Worm (Caenorhabditis elegans) whole organism, L1 larva: Measurements from ENCODE around the gene Y104H12D.2.

Experiments used
- C04F5.9 ChIP-seq: sonication (generic microtip); optimal IDR thresholded peaks from 2 replicates; lab custom pipeline; 2016; ENCODE audit warnings: missing genetic modification characterization, missing compliant biosample characterization
- C34B4.2 ChIP-seq: sonication (generic microtip); optimal IDR thresholded peaks from 2 replicates; lab custom pipeline; 2017; ENCODE audit warnings: mild to moderate bottlenecking, missing genetic modification characterization, missing compliant biosample characterization
- F16B12.6 ChIP-seq: fragments of 150-350 bp; optimal IDR thresholded peaks from 2 replicates; lab custom pipeline; 2014; ENCODE audit warnings: missing biosample characterization, missing genetic modification characterization
- Y116A8C.19 ChIP-seq: sonication (generic microtip); optimal IDR thresholded peaks from 2 replicates; lab custom pipeline; 2016; ENCODE audit warnings: missing compliant biosample characterization, missing genetic modification characterization, borderline replicate concordance
- aly-2 ChIP-seq: fragments of 150-350 bp; optimal IDR thresholded peaks from 2 replicates; lab custom pipeline; 2014; ENCODE audit warnings: missing biosample characterization, missing genetic modification characterization
- ama-1 ChIP-seq: fragments of 150-350 bp; optimal IDR thresholded peaks from 2 replicates; lab custom pipeline; 2014
- blmp-1 ChIP-seq: fragments of 150-350 bp; optimal IDR thresholded peaks from 2 replicates; lab custom pipeline; 2014; ENCODE audit warnings: missing biosample characterization, missing genetic modification characterization
- ceh-82 ChIP-seq, 3 experiments: fragments of 150-350 bp in 1 of 3; sonication (generic microtip) in 2 of 3; optimal IDR thresholded peaks; 2 replicates each; lab custom pipeline; 2014 to 2017; ENCODE audit warnings: missing biosample characterization in 3 of 3, missing genetic modification characterization in 3 of 3
- ces-1 ChIP-seq: fragments of 150-350 bp; optimal IDR thresholded peaks from 2 replicates; lab custom pipeline; 2014; ENCODE audit warnings: missing biosample characterization, missing genetic modification reagents, missing genetic modification characterization
- dpl-1 ChIP-seq, 3 experiments: fragments of 150-350 bp in 2 of 3; sonication (generic microtip) in 1 of 3; optimal IDR thresholded peaks; 2 replicates each; lab custom pipeline; 2014 to 2017; ENCODE audit warnings: missing biosample characterization in 3 of 3, missing genetic modification characterization in 3 of 3, missing genetic modification reagents in 3 of 3
- dsc-1 ChIP-seq: sonication (generic microtip); optimal IDR thresholded peaks from 2 replicates; lab custom pipeline; 2016; ENCODE audit warnings: mild to moderate bottlenecking, missing genetic modification characterization, missing compliant biosample characterization
- efl-1 ChIP-seq, 4 experiments: fragments of 150-350 bp; optimal IDR thresholded peaks in 3 of 4; peaks in 1 of 4; 1 replicate in 1 of 4; 2 replicates in 3 of 4; lab custom pipeline; 2014; ENCODE audit warnings: missing biosample characterization in 2 of 4, missing genetic modification characterization in 2 of 4, missing genetic modification reagents in 2 of 4
- efl-3 ChIP-seq: fragments of 200-800 bp; sonication (Bioruptor generic); optimal IDR thresholded peaks from 2 replicates; lab custom pipeline; 2018; ENCODE audit warnings: mild to moderate bottlenecking, missing genetic modification characterization, missing compliant biosample characterization
- elt-2 ChIP-seq: sonication (generic microtip); optimal IDR thresholded peaks from 2 replicates; lab custom pipeline; 2016; ENCODE audit warnings: missing genetic modification characterization, mild to moderate bottlenecking, inconsistent platforms, missing compliant biosample characterization, missing genetic modification reagents
- elt-3 ChIP-seq, 6 experiments: fragments of 150-350 bp in 1 of 6; sonication (generic microtip); optimal IDR thresholded peaks; 2 replicates each; lab custom pipeline; 2017 to 2018; ENCODE audit warnings: missing biosample characterization in 6 of 6, missing genetic modification characterization in 6 of 6, inconsistent platforms in 1 of 6
- fkh-10 ChIP-seq: sonication (generic microtip); optimal IDR thresholded peaks from 2 replicates; lab custom pipeline; 2017; ENCODE audit warnings: missing biosample characterization, missing genetic modification reagents, missing genetic modification characterization
- fkh-4 ChIP-seq: sonication (generic microtip); optimal IDR thresholded peaks from 2 replicates; lab custom pipeline; 2016; ENCODE audit warnings: missing compliant biosample characterization, missing genetic modification characterization, borderline replicate concordance
- fkh-8 ChIP-seq: sonication (generic microtip); optimal IDR thresholded peaks from 2 replicates; lab custom pipeline; 2016; ENCODE audit warnings: mild to moderate bottlenecking, missing genetic modification characterization, missing compliant biosample characterization
- hlh-17 ChIP-seq: fragments of 200-800 bp; sonication (Bioruptor generic); optimal IDR thresholded peaks from 2 replicates; lab custom pipeline; 2018; ENCODE audit warnings: missing genetic modification characterization, mild to moderate bottlenecking, missing compliant biosample characterization, moderate library complexity, borderline replicate concordance
- hpl-2 ChIP-seq: fragments of 150-350 bp; optimal IDR thresholded peaks from 2 replicates; lab custom pipeline; 2014; ENCODE audit warnings: missing biosample characterization, missing genetic modification reagents, missing genetic modification characterization
- irx-1 ChIP-seq: sonication (generic microtip); optimal IDR thresholded peaks from 2 replicates; lab custom pipeline; 2016; ENCODE audit warnings: missing genetic modification characterization, missing compliant biosample characterization
- isw-1 ChIP-seq: fragments of 200-800 bp; sonication (Bioruptor generic); IDR thresholded peaks from 2 replicates; pipeline ENCODE4 v1.3.6; 2022; ENCODE audit warnings: missing genetic modification characterization, missing compliant biosample characterization
- jun-1 ChIP-seq: fragments of 150-350 bp; optimal IDR thresholded peaks from 2 replicates; lab custom pipeline; 2014; ENCODE audit warnings: missing biosample characterization, missing genetic modification reagents, missing genetic modification characterization
- lin-14 ChIP-seq: fragments of 200-800 bp; sonication (Bioruptor generic); optimal IDR thresholded peaks from 2 replicates; lab custom pipeline; 2018; ENCODE audit warnings: mild to moderate bottlenecking, missing genetic modification characterization, moderate library complexity, missing compliant biosample characterization
- lin-15B ChIP-seq: fragments of 150-350 bp; sonication (generic microtip); optimal IDR thresholded peaks from 3 replicates; lab custom pipeline; 2014; ENCODE audit warnings: missing biosample characterization, missing genetic modification characterization
- lin-39 ChIP-seq: fragments of 150-350 bp; optimal IDR thresholded peaks from 2 replicates; lab custom pipeline; 2014; ENCODE audit warnings: missing biosample characterization, missing genetic modification reagents, missing genetic modification characterization
- lir-3 ChIP-seq: sonication (generic microtip); optimal IDR thresholded peaks from 2 replicates; lab custom pipeline; 2016; ENCODE audit warnings: mild to moderate bottlenecking, missing genetic modification characterization, moderate library complexity, missing compliant biosample characterization; ENCODE audit not compliant: poor library complexity
- lsy-2 ChIP-seq, 2 experiments: fragments of 150-350 bp; optimal IDR thresholded peaks; 2 replicates each; lab custom pipeline; 2014; ENCODE audit warnings: missing biosample characterization in 2 of 2, missing genetic modification characterization in 2 of 2
- mef-2 ChIP-seq: fragments of 150-350 bp; optimal IDR thresholded peaks from 2 replicates; lab custom pipeline; 2014; ENCODE audit warnings: missing biosample characterization, missing genetic modification characterization
- mep-1 ChIP-seq: fragments of 150-350 bp; optimal IDR thresholded peaks from 2 replicates; lab custom pipeline; 2014; ENCODE audit warnings: missing biosample characterization, missing genetic modification characterization
- nhr-11 ChIP-seq: fragments of 150-350 bp; optimal IDR thresholded peaks from 2 replicates; lab custom pipeline; 2014; ENCODE audit warnings: missing biosample characterization, missing genetic modification characterization
- nhr-12 ChIP-seq: sonication (generic microtip); optimal IDR thresholded peaks from 2 replicates; lab custom pipeline; 2017; ENCODE audit warnings: missing biosample characterization, missing genetic modification characterization
- nhr-19 ChIP-seq: fragments of 200-800 bp; sonication (Bioruptor generic); conservative IDR thresholded peaks from 2 replicates; pipeline ENCODE4 v1.3.6; 2022; ENCODE audit warnings: missing genetic modification characterization, missing compliant biosample characterization
- nhr-237 ChIP-seq: fragments of 150-350 bp; optimal IDR thresholded peaks from 2 replicates; lab custom pipeline; 2014; ENCODE audit warnings: missing biosample characterization, missing genetic modification characterization
- nhr-47 ChIP-seq: sonication (generic microtip); optimal IDR thresholded peaks from 2 replicates; lab custom pipeline; 2016; ENCODE audit warnings: mild to moderate bottlenecking, missing genetic modification characterization, moderate library complexity, missing compliant biosample characterization
- nhr-77 ChIP-seq: fragments of 150-350 bp; optimal IDR thresholded peaks from 2 replicates; lab custom pipeline; 2014; ENCODE audit warnings: missing biosample characterization, missing genetic modification characterization
- skn-1 ChIP-seq: fragments of 150-350 bp; optimal IDR thresholded peaks from 2 replicates; lab custom pipeline; 2014; ENCODE audit warnings: missing biosample characterization, missing genetic modification characterization
- snpc-4 ChIP-seq: fragments of 150-350 bp; optimal IDR thresholded peaks from 2 replicates; lab custom pipeline; 2014; ENCODE audit warnings: missing biosample characterization, missing genetic modification characterization
- sup-37 ChIP-seq: fragments of 200-800 bp; sonication (Bioruptor generic); optimal IDR thresholded peaks from 2 replicates; lab custom pipeline; 2018; ENCODE audit warnings: mild to moderate bottlenecking, missing genetic modification characterization, missing compliant biosample characterization
- swsn-7 ChIP-seq: sonication (generic microtip); optimal IDR thresholded peaks from 2 replicates; lab custom pipeline; 2016; ENCODE audit warnings: missing genetic modification characterization, missing compliant biosample characterization
- tbx-2 ChIP-seq: sonication (generic microtip); optimal IDR thresholded peaks from 2 replicates; lab custom pipeline; 2016; ENCODE audit warnings: missing genetic modification characterization, missing compliant biosample characterization
- tlp-1 ChIP-seq: fragments of 150-350 bp; optimal IDR thresholded peaks from 2 replicates; lab custom pipeline; 2014; ENCODE audit warnings: missing biosample characterization, missing genetic modification characterization
- unc-130 ChIP-seq: fragments of 150-350 bp; optimal IDR thresholded peaks from 2 replicates; lab custom pipeline; 2017; ENCODE audit warnings: missing biosample characterization, missing genetic modification characterization, inconsistent platforms
- unc-98 ChIP-seq: fragments of 200-800 bp; sonication (Bioruptor generic); IDR thresholded peaks from 2 replicates; pipeline ENCODE4 v1.3.6; 2022; ENCODE audit warnings: missing genetic modification characterization, missing compliant biosample characterization
- xbp-1 ChIP-seq: sonication (generic microtip); optimal IDR thresholded peaks from 2 replicates; lab custom pipeline; 2016; ENCODE audit warnings: missing genetic modification characterization, missing compliant biosample characterization
- zag-1 ChIP-seq: fragments of 150-350 bp; optimal IDR thresholded peaks from 2 replicates; lab custom pipeline; 2014; ENCODE audit warnings: missing biosample characterization, missing genetic modification characterization

The Y104H12D.2 gene

ce11 chrIV:1209813-1210212, 32.0 kb downstream of the Y104H12D.2 start:
- TF ChIP-seq mef-2 (tag; lab: Kevin White, UChicago) (no peak), C04F5.9 (no peak), fkh-4 (tag; lab: Kevin White, UChicago) (no peak), skn-1 (tag; lab: Kevin White, UChicago) (no peak), lin-39 (tag; lab: Kevin White, UChicago) (no peak), mep-1 (tag; lab: Kevin White, UChicago) (no peak), lsy-2 (tag; optimal IDR thresholded peaks at IDR 0.05; lab: Kevin White, UChicago) (no peak)

ce11 chrIV:1211902-1212301, 34.1 kb downstream of the Y104H12D.2 start:
- TF ChIP-seq fkh-10 (GFP tag; lab: Kevin White, UChicago) (no peak), tlp-1 (tag; lab: Kevin White, UChicago) (no peak), sup-37 (no peak), C34B4.2 (tag; lab: Kevin White, UChicago) (no peak), Y116A8C.19 (tag; lab: Kevin White, UChicago) (no peak), xbp-1 (tag; lab: Kevin White, UChicago) (no peak), nhr-19 (GFP tag; lab: Robert Waterston, UW) (no peak), efl-1 (optimal IDR thresholded peaks at IDR 0.05; lab: Kevin White, UChicago) (no peak), efl-1 (GFP tag; optimal IDR thresholded peaks at IDR 0.05 in 1 of 2; lab: Kevin White, UChicago) (peak in 1 of 2 experiments; percentile 27), elt-2 (tag; lab: Kevin White, UChicago) (peak; percentile 42), snpc-4 (tag; lab: Kevin White, UChicago) (peak; percentile 52), F16B12.6 (tag; lab: Kevin White, UChicago) (no peak)

ce11 chrIV:1212357-1212756, 34.5 kb downstream of the Y104H12D.2 start:
- TF ChIP-seq tbx-2 = no peak
- peak; percentile 36 for TF ChIP-seq lin-14 (GFP tag; lab: Kevin White, UChicago)
- peak; percentile 1 for TF ChIP-seq fkh-10 (GFP tag; lab: Kevin White, UChicago)

ce11 chrIV:1213192-1213591, 35.4 kb downstream of the Y104H12D.2 start:
- TF ChIP-seq elt-3 (tag; optimal IDR thresholded peaks at IDR 0.05; lab: Kevin White, UChicago) (no peak), ceh-82 (tag; optimal IDR thresholded peaks at IDR 0.05; lab: Kevin White, UChicago) (peak in 1 of 3 experiments; percentile 39), sup-37 (no peak), zag-1 (tag; lab: Kevin White, UChicago) (no peak), C34B4.2 (tag; lab: Kevin White, UChicago) (no peak), elt-2 (tag; lab: Kevin White, UChicago) (no peak), nhr-77 (tag; lab: Kevin White, UChicago) (no peak), ces-1 (no peak), nhr-47 (tag; lab: Kevin White, UChicago) (peak; percentile 4), dsc-1 (no peak), ama-1 (lab: Kevin White, UChicago) (no peak), isw-1 (GFP tag; lab: Robert Waterston, UW) (no peak), dpl-1 (GFP tag; optimal IDR thresholded peaks at IDR 0.05; lab: Kevin White, UChicago) (peak in 1 of 3 experiments; percentile 20), unc-98 (GFP tag; lab: Robert Waterston, UW) (no peak), nhr-237 (no peak), hlh-17 (GFP tag; lab: Kevin White, UChicago) (no peak), irx-1 (tag; lab: Kevin White, UChicago) (no peak), skn-1 (tag; lab: Kevin White, UChicago) (peak; percentile 36), lin-15B (no peak), swsn-7 (tag; lab: Kevin White, UChicago) (peak; percentile 4), tlp-1 (tag; lab: Kevin White, UChicago) (no peak), aly-2 (tag; lab: Kevin White, UChicago) (no peak), nhr-12 (tag; lab: Kevin White, UChicago) (no peak), tbx-2 (peak; percentile 14), blmp-1 (tag; lab: Kevin White, UChicago) (no peak), hpl-2 (GFP tag; lab: Kevin White, UChicago) (no peak), jun-1 (tag; lab: Kevin White, UChicago) (no peak), nhr-11 (no peak), lsy-2 (tag; optimal IDR thresholded peaks at IDR 0.05; lab: Kevin White, UChicago) (peak in 1 of 2 experiments; percentile 18), fkh-8 (tag; lab: Kevin White, UChicago) (peak; percentile 71), fkh-4 (tag; lab: Kevin White, UChicago) (no peak), unc-130 (tag; lab: Kevin White, UChicago) (no peak), fkh-10 (GFP tag; lab: Kevin White, UChicago) (no peak), lir-3 (tag; lab: Kevin White, UChicago) (no peak), efl-3 (GFP tag; lab: Kevin White, UChicago) (no peak), F16B12.6 (tag; lab: Kevin White, UChicago) (no peak)
